Fruit fly (Drosophila melanogaster) whole organism, embryonic: ENCODE results near the gene GstD10.

Experiments
- Bgb ChIP-seq: fragments of 200-800 bp; sonication (Bioruptor generic); IDR thresholded peaks from 2 replicates; pipeline ENCODE4 v1.3.6; 2022; ENCODE audit warnings: missing biosample characterization, missing genetic modification characterization; ENCODE audit not compliant: partially characterized antibody
- CG10979 ChIP-seq: fragments of 200-800 bp; sonication (Bioruptor generic); optimal IDR thresholded peaks from 2 replicates; lab custom pipeline; 2018; ENCODE audit warnings: missing biosample characterization, mild to moderate bottlenecking, missing genetic modification characterization, moderate library complexity
- CG11247 ChIP-seq: fragments of 200-800 bp; sonication (Bioruptor generic); IDR thresholded peaks from 2 replicates; pipeline ENCODE4 v1.3.6; 2022; ENCODE audit warnings: missing biosample characterization, missing genetic modification characterization
- CG11456 ChIP-seq: fragments of 200-800 bp; sonication (Bioruptor generic); IDR thresholded peaks from 3 replicates; pipeline ENCODE4 v1.3.6; 2022; ENCODE audit warnings: missing biosample characterization, missing genetic modification characterization
- CG1233 ChIP-seq: fragments of 200-800 bp; sonication (Bioruptor generic); optimal IDR thresholded peaks from 4 replicates; lab custom pipeline; 2018; ENCODE audit warnings: missing biosample characterization, mild to moderate bottlenecking, missing genetic modification characterization
- CG13287 ChIP-seq: fragments of 200-800 bp; sonication (Bioruptor generic); IDR thresholded peaks from 2 replicates; pipeline ENCODE4 v1.3.6; 2022; ENCODE audit warnings: missing biosample characterization, missing genetic modification characterization; ENCODE audit not compliant: partially characterized antibody
- CG13296 ChIP-seq: fragments of 200-800 bp; sonication (Bioruptor generic); optimal IDR thresholded peaks from 3 replicates; lab custom pipeline; 2018; ENCODE audit warnings: missing biosample characterization, mild to moderate bottlenecking, missing genetic modification characterization
- CG1832 ChIP-seq: fragments of 200-800 bp; sonication (Bioruptor generic); optimal IDR thresholded peaks from 2 replicates; lab custom pipeline; 2017; ENCODE audit warnings: missing biosample characterization, mild to moderate bottlenecking, missing genetic modification characterization, inconsistent platforms
- CG32767 ChIP-seq: fragments of 200-800 bp; sonication (Bioruptor generic); IDR thresholded peaks from 2 replicates; pipeline ENCODE4 v1.3.6; 2022; ENCODE audit warnings: missing biosample characterization, missing genetic modification characterization
- CG4404 ChIP-seq: fragments of 200-800 bp; sonication (Bioruptor generic); IDR thresholded peaks from 2 replicates; pipeline ENCODE4 v1.3.6; 2022; ENCODE audit warnings: missing biosample characterization, missing genetic modification characterization
- CG6175 ChIP-seq: fragments of 200-800 bp; sonication (Bioruptor generic); IDR thresholded peaks from 3 replicates; pipeline ENCODE4 v1.3.6; 2022; ENCODE audit warnings: missing biosample characterization, missing genetic modification characterization
- CG6791 ChIP-seq: fragments of 200-800 bp; sonication (Bioruptor generic); IDR thresholded peaks from 3 replicates; pipeline ENCODE4 v1.3.6; 2022; ENCODE audit warnings: missing biosample characterization, missing genetic modification characterization; ENCODE audit not compliant: partially characterized antibody
- CG6854 ChIP-seq: fragments of 200-800 bp; sonication (Bioruptor generic); optimal IDR thresholded peaks from 3 replicates; lab custom pipeline; 2017; ENCODE audit warnings: missing biosample characterization, mild to moderate bottlenecking, missing genetic modification characterization
- CG7745 ChIP-seq: fragments of 200-800 bp; sonication (Bioruptor generic); optimal IDR thresholded peaks from 2 replicates; lab custom pipeline; 2018; ENCODE audit warnings: missing biosample characterization, mild to moderate bottlenecking, missing genetic modification characterization, moderate library complexity
- CG8388 ChIP-seq: fragments of 200-800 bp; sonication (Bioruptor generic); optimal IDR thresholded peaks from 2 replicates; lab custom pipeline; 2019; ENCODE audit warnings: missing biosample characterization, mild to moderate bottlenecking, missing genetic modification characterization, moderate library complexity
- CG9215 ChIP-seq: fragments of 200-800 bp; sonication (Bioruptor generic); IDR thresholded peaks from 2 replicates; pipeline ENCODE4 v1.3.6; 2022; ENCODE audit warnings: missing biosample characterization, missing genetic modification characterization
- Dp ChIP-seq: fragments of 200-800 bp; sonication (Bioruptor generic); optimal IDR thresholded peaks from 2 replicates; lab custom pipeline; 2018; ENCODE audit warnings: missing biosample characterization, mild to moderate bottlenecking, missing genetic modification characterization, moderate library complexity
- Gug ChIP-seq: fragments of 200-800 bp; sonication (Bioruptor generic); IDR thresholded peaks from 4 replicates; pipeline ENCODE4 v1.3.6; 2022; ENCODE audit warnings: missing biosample characterization, missing genetic modification characterization
- HmgZ ChIP-seq: fragments of 200-800 bp; sonication (Bioruptor generic); optimal IDR thresholded peaks from 2 replicates; lab custom pipeline; 2018; ENCODE audit warnings: missing biosample characterization, mild to moderate bottlenecking, missing genetic modification characterization
- Jarid2 ChIP-seq: fragments of 200-800 bp; sonication (Bioruptor generic); optimal IDR thresholded peaks from 3 replicates; lab custom pipeline; 2017; ENCODE audit warnings: mild to moderate bottlenecking, missing biosample characterization, missing genetic modification reagents, missing genetic modification characterization
- Med ChIP-seq: fragments of 200-800 bp; sonication (Bioruptor generic); peaks from one replicate; lab custom pipeline; 2016; ENCODE audit warnings: missing biosample characterization, missing genetic modification characterization, mild to moderate bottlenecking, inconsistent platforms, moderate library complexity
- Nf-YC ChIP-seq: fragments of 200-800 bp; optimal IDR thresholded peaks from 3 replicates; lab custom pipeline; 2019; ENCODE audit warnings: missing biosample characterization, mild to moderate bottlenecking, missing genetic modification characterization, moderate library complexity
- Optix ChIP-seq: fragments of 200-800 bp; sonication (Bioruptor generic); IDR thresholded peaks from 3 replicates; pipeline ENCODE4 v1.3.6; 2022; ENCODE audit warnings: missing biosample characterization, missing genetic modification characterization
- Pdp1 ChIP-seq, 2 experiments: fragments of 200-800 bp; sonication (Bioruptor generic); optimal IDR thresholded peaks; 3 replicates each; lab custom pipeline; 2016; ENCODE audit warnings: missing biosample characterization in 2 of 2, missing genetic modification characterization in 2 of 2, mild to moderate bottlenecking in 1 of 2, moderate library complexity in 1 of 2
- Side ChIP-seq: fragments of 200-800 bp; sonication (Bioruptor generic); optimal IDR thresholded peaks from 2 replicates; lab custom pipeline; 2016; ENCODE audit warnings: missing biosample characterization, missing genetic modification characterization
- Stat92E ChIP-seq, 3 experiments: fragments of >200 bp in 2 of 3; fragments of 200-800 bp in 1 of 3; sonication (Bioruptor generic) in 1 of 3; optimal IDR thresholded peaks; 2 replicates each; lab custom pipeline; 2017 to 2019; ENCODE audit warnings: missing biosample characterization in 3 of 3, missing genetic modification characterization in 3 of 3, mild to moderate bottlenecking in 1 of 3, moderate library complexity in 1 of 3
- Trl ChIP-seq, 3 experiments: fragments of >200 bp in 2 of 3; fragments of 200-800 bp in 1 of 3; sonication (Bioruptor generic) in 1 of 3; optimal IDR thresholded peaks; 2 replicates in 1 of 3; 3 replicates in 2 of 3; lab custom pipeline; 2016 to 2017; ENCODE audit warnings: missing biosample characterization in 1 of 3, missing genetic modification characterization in 1 of 3
- ab ChIP-seq: fragments of 200-800 bp; sonication (Bioruptor generic); optimal IDR thresholded peaks from 2 replicates; lab custom pipeline; 2016; ENCODE audit warnings: missing biosample characterization, missing genetic modification characterization
- ash1 ChIP-seq: fragments of 200-800 bp; sonication (Bioruptor generic); optimal IDR thresholded peaks from 2 replicates; lab custom pipeline; 2018; ENCODE audit warnings: missing biosample characterization, mild to moderate bottlenecking, missing genetic modification characterization
- bab2 ChIP-seq: fragments of 200-800 bp; sonication (Bioruptor generic); optimal IDR thresholded peaks from 2 replicates; lab custom pipeline; 2016; ENCODE audit warnings: missing biosample characterization, missing genetic modification characterization
- chinmo ChIP-seq: fragments of 200-800 bp; sonication (Bioruptor generic); IDR thresholded peaks from 4 replicates; pipeline ENCODE4 v1.3.6; 2022; ENCODE audit warnings: missing biosample characterization, missing genetic modification characterization; ENCODE audit not compliant: partially characterized antibody
- ci ChIP-seq: fragments of 200-800 bp; sonication (Bioruptor generic); IDR thresholded peaks from 3 replicates; pipeline ENCODE4 v1.3.6; 2022; ENCODE audit warnings: missing biosample characterization, missing genetic modification characterization
- dmrt99B ChIP-seq: fragments of 200-800 bp; sonication (Bioruptor generic); optimal IDR thresholded peaks from 2 replicates; lab custom pipeline; 2018; ENCODE audit warnings: missing biosample characterization, mild to moderate bottlenecking, missing genetic modification characterization, moderate library complexity
- emc ChIP-seq: fragments of 200-800 bp; sonication (Bioruptor generic); optimal IDR thresholded peaks from 2 replicates; lab custom pipeline; 2016; ENCODE audit warnings: missing biosample characterization, missing genetic modification characterization
- ewg ChIP-seq: fragments of 200-800 bp; sonication (Bioruptor generic); optimal IDR thresholded peaks from 3 replicates; lab custom pipeline; 2017; ENCODE audit warnings: mild to moderate bottlenecking, missing biosample characterization, missing genetic modification reagents, missing genetic modification characterization
- fd3F ChIP-seq: fragments of 200-800 bp; sonication (Bioruptor generic); optimal IDR thresholded peaks from 2 replicates; lab custom pipeline; 2018; ENCODE audit warnings: missing biosample characterization, mild to moderate bottlenecking, missing genetic modification characterization, moderate library complexity
- grau ChIP-seq: fragments of 200-800 bp; optimal IDR thresholded peaks from 3 replicates; lab custom pipeline; 2019; ENCODE audit warnings: missing biosample characterization, mild to moderate bottlenecking, missing genetic modification characterization, moderate library complexity
- gro ChIP-seq: fragments of 200-800 bp; sonication (Bioruptor generic); optimal IDR thresholded peaks from 2 replicates; lab custom pipeline; 2016; ENCODE audit warnings: missing biosample characterization, missing genetic modification characterization
- ham ChIP-seq: fragments of 200-800 bp; sonication (Bioruptor generic); IDR thresholded peaks from 2 replicates; pipeline ENCODE4 v1.3.6; 2022; ENCODE audit warnings: missing biosample characterization, missing genetic modification characterization
- inv ChIP-seq: fragments of 200-800 bp; sonication (Bioruptor generic); IDR thresholded peaks from 2 replicates; pipeline ENCODE4 v1.3.6; 2022; ENCODE audit warnings: missing biosample characterization, missing genetic modification characterization; ENCODE audit not compliant: partially characterized antibody
- ken ChIP-seq: fragments of 200-800 bp; sonication (Bioruptor generic); IDR thresholded peaks from 3 replicates; pipeline ENCODE4 v1.3.6; 2022; ENCODE audit warnings: missing biosample characterization, missing genetic modification characterization
- kni ChIP-seq: fragments of 200-800 bp; sonication (Bioruptor generic); optimal IDR thresholded peaks from 3 replicates; lab custom pipeline; 2017; ENCODE audit warnings: mild to moderate bottlenecking, missing biosample characterization, missing genetic modification reagents, missing genetic modification characterization
- lbe ChIP-seq: fragments of 200-800 bp; sonication (Bioruptor generic); optimal IDR thresholded peaks from 2 replicates; lab custom pipeline; 2016; ENCODE audit warnings: missing biosample characterization, mild to moderate bottlenecking, missing genetic modification characterization
- mld ChIP-seq: fragments of 200-800 bp; sonication (Bioruptor generic); IDR thresholded peaks from 3 replicates; pipeline ENCODE4 v1.3.6; 2022; ENCODE audit warnings: missing biosample characterization, missing genetic modification characterization; ENCODE audit not compliant: partially characterized antibody
- p53 ChIP-seq: fragments of 200-800 bp; sonication (Bioruptor generic); optimal IDR thresholded peaks from 2 replicates; lab custom pipeline; 2016; ENCODE audit warnings: missing biosample characterization, missing genetic modification characterization
- repo ChIP-seq: fragments of 200-800 bp; sonication (Bioruptor generic); optimal IDR thresholded peaks from 2 replicates; lab custom pipeline; 2016; ENCODE audit warnings: missing biosample characterization, missing genetic modification characterization
- seq ChIP-seq: fragments of 200-800 bp; sonication (Bioruptor generic); IDR thresholded peaks from 2 replicates; pipeline ENCODE4 v1.3.6; 2022; ENCODE audit warnings: missing biosample characterization, missing genetic modification characterization
- tx ChIP-seq: fragments of 200-800 bp; sonication (Bioruptor generic); optimal IDR thresholded peaks from 2 replicates; lab custom pipeline; 2016; ENCODE audit warnings: missing biosample characterization, missing genetic modification characterization
- vnd ChIP-seq: fragments of 200-800 bp; sonication (Bioruptor generic); IDR thresholded peaks from 3 replicates; pipeline ENCODE4 v1.3.6; 2022; ENCODE audit warnings: missing biosample characterization, missing genetic modification characterization; ENCODE audit not compliant: partially characterized antibody

The GstD10 gene

DNA sequence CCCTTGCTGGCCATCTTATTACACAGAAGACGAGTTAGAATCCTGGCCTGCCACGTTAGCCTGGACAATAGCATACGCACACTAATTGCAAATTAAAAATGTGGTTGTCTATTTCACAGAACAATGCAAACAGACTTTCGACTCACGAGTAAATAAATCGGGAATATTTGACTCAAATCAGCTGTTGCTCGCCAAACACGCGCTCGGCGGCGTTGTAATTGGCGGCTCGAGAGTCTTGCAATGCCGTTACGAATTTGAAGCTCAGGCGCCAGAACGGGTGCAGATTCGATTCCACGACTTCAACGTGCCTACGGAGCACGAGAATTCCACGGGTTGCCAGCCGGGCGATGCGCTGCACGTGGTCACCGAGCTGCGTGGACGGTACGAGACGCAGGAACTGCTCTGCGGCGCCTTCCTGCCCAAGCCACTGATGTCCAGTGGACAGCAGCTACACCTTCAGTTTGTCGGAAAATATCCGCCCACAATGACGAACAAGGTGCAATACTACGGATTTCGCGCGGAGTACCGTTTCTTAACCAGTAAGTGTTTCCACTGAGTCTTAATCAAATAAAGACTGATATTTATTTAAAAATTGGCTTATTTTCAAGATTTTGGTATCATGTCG is 36.2 kb upstream of the GstD10 start, which contains the start of gene DNAlig3 (continued):
- no peak for TF ChIP-seq lbe (GFP tag; lab: Kevin White, UChicago)
- TF ChIP-seq Med (GFP tag; lab: Kevin White, UChicago), result peak; percentile 42
- no peak for TF ChIP-seq p53
- TF ChIP-seq CG7745, result no peak
- no peak for TF ChIP-seq seq (GFP tag; lab: Robert Waterston, UW)
- no peak for TF ChIP-seq CG6791
- TF ChIP-seq kni (GFP tag; lab: Kevin White, UChicago), result peak; percentile 44
- no peak for TF ChIP-seq fd3F (GFP tag; lab: Kevin White, UChicago)
- no peak for TF ChIP-seq repo
- no peak for TF ChIP-seq Nf-YC (tag; lab: Kevin White, UChicago)
- no peak for TF ChIP-seq CG10979 (tag; lab: Kevin White, UChicago)
- peak; percentile 33; the same call in 1 of the 2 replicates for TF ChIP-seq Bgb (GFP tag; lab: Robert Waterston, UW)
- TF ChIP-seq tx (GFP tag; lab: Kevin White, UChicago), result no peak
- TF ChIP-seq CG9215 (GFP tag; lab: Robert Waterston, UW), result no peak
- TF ChIP-seq ci (GFP tag; lab: Robert Waterston, UW), result peak; percentile 49; the same call in 1 of the 3 replicates
- no peak for TF ChIP-seq emc (GFP tag; lab: Kevin White, UChicago)
- TF ChIP-seq dmrt99B, result no peak
- no peak for TF ChIP-seq Stat92E (GFP tag; optimal IDR thresholded peaks at IDR 0.05; lab: Kevin White, UChicago)
- TF ChIP-seq CG1233 (GFP tag; lab: Kevin White, UChicago), result no peak
- TF ChIP-seq CG4404 (GFP tag; lab: Robert Waterston, UW), result no peak
- no peak for TF ChIP-seq bab2 (GFP tag; lab: Kevin White, UChicago)
- TF ChIP-seq mld (GFP tag; lab: Robert Waterston, UW), result no peak
- no peak for TF ChIP-seq CG6854 (GFP tag; lab: Kevin White, UChicago)
- no peak for TF ChIP-seq CG1832
- no peak for TF ChIP-seq CG11247 (GFP tag; lab: Robert Waterston, UW)
- peak; percentile 25; the same call in 1 of the 2 replicates for TF ChIP-seq inv (GFP tag; lab: Robert Waterston, UW)
- TF ChIP-seq chinmo, result 0 out of 4 replicates have a peak, but pooled peaks have one; percentile 27
- no peak for TF ChIP-seq ham (GFP tag; lab: Robert Waterston, UW)
- TF ChIP-seq CG13296 (GFP tag; lab: Kevin White, UChicago), result no peak
- TF ChIP-seq Jarid2 (GFP tag; lab: Kevin White, UChicago), result no peak
- no peak for TF ChIP-seq ewg (GFP tag; lab: Kevin White, UChicago)
- no peak for TF ChIP-seq vnd (GFP tag; lab: Robert Waterston, UW)
- no peak for TF ChIP-seq Optix (GFP tag; lab: Robert Waterston, UW)
- no peak for TF ChIP-seq Trl (optimal IDR thresholded peaks at IDR 0.05; lab: Kevin White, UChicago)
- no peak for TF ChIP-seq Trl (GFP tag; optimal IDR thresholded peaks at IDR 0.05; lab: Kevin White, UChicago)
- peak; percentile 73 for TF ChIP-seq CG13287 (GFP tag; lab: Robert Waterston, UW)
- no peak for TF ChIP-seq Gug (GFP tag; lab: Robert Waterston, UW)
- TF ChIP-seq Side (GFP tag; lab: Kevin White, UChicago), result no peak
- no peak for TF ChIP-seq ken (GFP tag; lab: Robert Waterston, UW)
- TF ChIP-seq grau (tag; lab: Kevin White, UChicago), result no peak
- TF ChIP-seq gro (GFP tag; lab: Kevin White, UChicago), result no peak
- no peak for TF ChIP-seq CG6175 (GFP tag; lab: Robert Waterston, UW)
- peak; percentile 86 for TF ChIP-seq Dp (GFP tag; lab: Kevin White, UChicago)
- TF ChIP-seq ash1 (GFP tag; lab: Kevin White, UChicago), result no peak
- no peak for TF ChIP-seq CG8388 (GFP tag; lab: Kevin White, UChicago)
- TF ChIP-seq CG11456 (GFP tag; lab: Robert Waterston, UW), result no peak
- TF ChIP-seq CG32767 (GFP tag; lab: Robert Waterston, UW), result no peak
- TF ChIP-seq Pdp1 (GFP tag; optimal IDR thresholded peaks at IDR 0.05; lab: Kevin White, UChicago), result peak in 1 of 2 experiments; percentile 10
- no peak for TF ChIP-seq HmgZ (tag; lab: Kevin White, UChicago)
- TF ChIP-seq ab (GFP tag; lab: Kevin White, UChicago), result no peak
